In genomic region chrX:16303636-16304035, dm6 we compare ENCODE assay signal across 1 fruit fly cellular context.
TF ChIP-seq lines count a peak whose summit lies in the region.

CG3679 (plus strand) TSS chrX:16303870.

TF ChIP-seq in whole organism, embryonic, 481 proteins besides CTCF, POLR2A, EP300 and RAD21 (continued from another document and continues in another):
- TF ChIP-seq NK7.1 (GFP tag; optimal IDR thresholded peaks at IDR 0.05; lab: Kevin White, UChicago) (no peak), CG1233 (GFP tag; optimal IDR thresholded peaks at IDR 0.05; lab: Kevin White, UChicago) (no peak), lilli (GFP tag; optimal IDR thresholded peaks at IDR 0.05; lab: Kevin White, UChicago) (no peak), BtbVII (GFP tag; optimal IDR thresholded peaks at IDR 0.05; lab: Kevin White, UChicago) (no peak), CG18011 (GFP tag; optimal IDR thresholded peaks at IDR 0.05; lab: Kevin White, UChicago) (no peak), unc-4 (GFP tag; IDR thresholded peaks at IDR 0.05; lab: Robert Waterston, UW; ENCODE audit: partially characterized antibody) (peak; percentile 62; the same call in 1 of the 2 replicates), CG10543 (GFP tag; optimal IDR thresholded peaks at IDR 0.05; lab: Kevin White, UChicago) (no peak), H15 (GFP tag; IDR thresholded peaks at IDR 0.05; lab: Robert Waterston, UW) (no peak), org-1 (GFP tag; optimal IDR thresholded peaks at IDR 0.05; lab: Kevin White, UChicago) (no peak), Doc2 (GFP tag; IDR thresholded peaks at IDR 0.05; lab: Robert Waterston, UW) (no peak), CG12104 (GFP tag; optimal IDR thresholded peaks at IDR 0.05; lab: Kevin White, UChicago) (no peak), CG6654 (GFP tag; optimal IDR thresholded peaks at IDR 0.05; lab: Kevin White, UChicago) (no peak), CG6791 (GFP tag; IDR thresholded peaks at IDR 0.05; lab: Robert Waterston, UW; ENCODE audit: partially characterized antibody) (peak; percentile 82), danr (GFP tag; IDR thresholded peaks at IDR 0.05; lab: Robert Waterston, UW) (no peak), CG16863 (GFP tag; optimal IDR thresholded peaks at IDR 0.05; lab: Kevin White, UChicago) (no peak), Spps (tag; optimal IDR thresholded peaks at IDR 0.05; lab: Kevin White, UChicago) (no peak), CG10366 (GFP tag; IDR thresholded peaks at IDR 0.05; lab: Robert Waterston, UW) (no peak), sr (GFP tag; IDR thresholded peaks at IDR 0.05; lab: Robert Waterston, UW) (no peak), tll (GFP tag; optimal IDR thresholded peaks at IDR 0.05; lab: Kevin White, UChicago) (no peak), CG4820 (GFP tag; optimal IDR thresholded peaks at IDR 0.05; lab: Kevin White, UChicago) (no peak), CG7786 (GFP tag; optimal IDR thresholded peaks at IDR 0.05; lab: Kevin White, UChicago) (no peak), CG15269 (tag; optimal IDR thresholded peaks at IDR 0.05; lab: Kevin White, UChicago) (no peak), CG12744 (GFP tag; optimal IDR thresholded peaks at IDR 0.05; lab: Kevin White, UChicago) (no peak), ato (GFP tag; IDR thresholded peaks at IDR 0.05; lab: Robert Waterston, UW; ENCODE audit: partially characterized antibody) (no peak), Opbp (GFP tag; IDR thresholded peaks at IDR 0.05; lab: Robert Waterston, UW; ENCODE audit: partially characterized antibody) (peak; percentile 63; the same call in 2 of the 3 replicates), CG8478 (optimal IDR thresholded peaks at IDR 0.05; lab: Kevin White, UChicago) (no peak), mirr (GFP tag; optimal IDR thresholded peaks at IDR 0.05; lab: Kevin White, UChicago) (no peak), scrt (GFP tag; optimal IDR thresholded peaks at IDR 0.05; lab: Kevin White, UChicago) (no peak), fd3F (GFP tag; optimal IDR thresholded peaks at IDR 0.05; lab: Kevin White, UChicago) (no peak), pum (GFP tag; optimal IDR thresholded peaks at IDR 0.05; lab: Kevin White, UChicago) (no peak), bbx (GFP tag; IDR thresholded peaks at IDR 0.05; lab: Robert Waterston, UW; ENCODE audit: partially characterized antibody) (peak; percentile 76), gt (GFP tag; IDR thresholded peaks at IDR 0.05; lab: Robert Waterston, UW) (no peak), bcd (GFP tag; optimal IDR thresholded peaks at IDR 0.05; lab: Kevin White, UChicago) (no peak), Dek (tag; optimal IDR thresholded peaks at IDR 0.05; lab: Kevin White, UChicago) (no peak), ab (GFP tag; optimal IDR thresholded peaks at IDR 0.05; lab: Kevin White, UChicago) (no peak), CG3407 (GFP tag; optimal IDR thresholded peaks at IDR 0.05; lab: Kevin White, UChicago) (no peak), CG32532 (GFP tag; IDR thresholded peaks at IDR 0.05; lab: Robert Waterston, UW) (no peak), CG9817 (tag; optimal IDR thresholded peaks at IDR 0.05; lab: Kevin White, UChicago) (no peak), Six4 (GFP tag; optimal IDR thresholded peaks at IDR 0.05; lab: Kevin White, UChicago) (no peak), schlank (tag; optimal IDR thresholded peaks at IDR 0.05; lab: Kevin White, UChicago) (no peak), CG7839 (tag; optimal IDR thresholded peaks at IDR 0.05; lab: Kevin White, UChicago) (no peak), HmgZ (tag; optimal IDR thresholded peaks at IDR 0.05; lab: Kevin White, UChicago) (no peak), Dad (GFP tag; optimal IDR thresholded peaks at IDR 0.05; lab: Kevin White, UChicago) (no peak), CkIIα-i1 (GFP tag; IDR thresholded peaks at IDR 0.05; lab: Robert Waterston, UW) (no peak), pita (GFP tag; optimal IDR thresholded peaks at IDR 0.05; lab: Kevin White, UChicago) (no peak), CG6854 (GFP tag; optimal IDR thresholded peaks at IDR 0.05; lab: Kevin White, UChicago) (no peak), CG11456 (GFP tag; IDR thresholded peaks at IDR 0.05; lab: Robert Waterston, UW) (no peak), Neu2 (GFP tag; optimal IDR thresholded peaks at IDR 0.05; lab: Kevin White, UChicago; ENCODE audit: borderline replicate concordance) (no peak), Sox102F (GFP tag; optimal IDR thresholded peaks at IDR 0.05; lab: Kevin White, UChicago) (no peak), lab (GFP tag; optimal IDR thresholded peaks at IDR 0.05; lab: Kevin White, UChicago) (no peak), Dbx (GFP tag; IDR thresholded peaks at IDR 0.05; lab: Robert Waterston, UW) (no peak), CG4617 (GFP tag; optimal IDR thresholded peaks at IDR 0.05; lab: Kevin White, UChicago; ENCODE audit: borderline replicate concordance) (no peak), Lpt (GFP tag; optimal IDR thresholded peaks at IDR 0.05; lab: Kevin White, UChicago) (no peak), CG2889 (GFP tag; IDR thresholded peaks at IDR 0.05; lab: Robert Waterston, UW) (no peak), gem (tag; optimal IDR thresholded peaks at IDR 0.05; lab: Kevin White, UChicago) (no peak), zen2 (GFP tag; IDR thresholded peaks at IDR 0.05; lab: Robert Waterston, UW; ENCODE audit: partially characterized antibody) (peak; percentile 12; the same call in 1 of the 3 replicates), CG2202 (tag; optimal IDR thresholded peaks at IDR 0.05; lab: Kevin White, UChicago) (no peak), ro (GFP tag; IDR thresholded peaks at IDR 0.05; lab: Robert Waterston, UW) (no peak), CG31224 (GFP tag; IDR thresholded peaks at IDR 0.05; lab: Robert Waterston, UW) (no peak), Max (GFP tag; optimal IDR thresholded peaks at IDR 0.05; lab: Kevin White, UChicago) (no peak), Mes4 (GFP tag; optimal IDR thresholded peaks at IDR 0.05; lab: Kevin White, UChicago) (no peak), CG13424 (tag; optimal IDR thresholded peaks at IDR 0.05; lab: Kevin White, UChicago) (no peak), pzg (GFP tag; optimal IDR thresholded peaks at IDR 0.05; lab: Kevin White, UChicago) (peak; percentile 38), Ptx1 (GFP tag; IDR thresholded peaks at IDR 0.05; lab: Robert Waterston, UW) (no peak), CG9437 (GFP tag; optimal IDR thresholded peaks at IDR 0.05; lab: Kevin White, UChicago) (no peak), CG17186 (GFP tag; optimal IDR thresholded peaks at IDR 0.05; lab: Kevin White, UChicago) (no peak), grn (GFP tag; optimal IDR thresholded peaks at IDR 0.05; lab: Kevin White, UChicago) (no peak), cato (GFP tag; optimal IDR thresholded peaks at IDR 0.05; lab: Kevin White, UChicago; ENCODE audit: borderline replicate concordance) (no peak), Hmr (GFP tag; optimal IDR thresholded peaks at IDR 0.05; lab: Kevin White, UChicago) (no peak), cas (GFP tag; IDR thresholded peaks at IDR 0.05; lab: Robert Waterston, UW) (no peak), CG6813 (GFP tag; optimal IDR thresholded peaks at IDR 0.05; lab: Kevin White, UChicago) (no peak), CG6272 (GFP tag; IDR thresholded peaks at IDR 0.05; lab: Robert Waterston, UW) (no peak), nerfin-1 (tag; optimal IDR thresholded peaks at IDR 0.05; lab: Kevin White, UChicago) (no peak), CG9797 (GFP tag; optimal IDR thresholded peaks at IDR 0.05; lab: Kevin White, UChicago) (no peak), CG17568 (GFP tag; optimal IDR thresholded peaks at IDR 0.05; lab: Kevin White, UChicago) (no peak), Nf-YC (tag; optimal IDR thresholded peaks at IDR 0.05; lab: Kevin White, UChicago) (no peak), fd102C (GFP tag; optimal IDR thresholded peaks at IDR 0.05; lab: Kevin White, UChicago) (no peak), D (optimal IDR thresholded peaks at IDR 0.05; lab: Kevin White, UChicago) (no peak), D (GFP tag; optimal IDR thresholded peaks at IDR 0.05; lab: Kevin White, UChicago) (no peak), sd (tag; optimal IDR thresholded peaks at IDR 0.05; lab: Kevin White, UChicago) (no peak), CG10274 (GFP tag; optimal IDR thresholded peaks at IDR 0.05; lab: Kevin White, UChicago) (no peak), CG7745 (tag; optimal IDR thresholded peaks at IDR 0.05; lab: Kevin White, UChicago) (no peak), HLH54F (GFP tag; optimal IDR thresholded peaks at IDR 0.05; lab: Kevin White, UChicago) (no peak), nau (GFP tag; optimal IDR thresholded peaks at IDR 0.05; lab: Kevin White, UChicago) (no peak), onecut (GFP tag; IDR thresholded peaks at IDR 0.05; lab: Robert Waterston, UW) (no peak), kay (GFP tag; optimal IDR thresholded peaks at IDR 0.05; lab: Kevin White, UChicago) (no peak), CG12071 (GFP tag; optimal IDR thresholded peaks at IDR 0.05; lab: Kevin White, UChicago) (no peak), odd (GFP tag; optimal IDR thresholded peaks at IDR 0.05; lab: Kevin White, UChicago) (no peak), lmd (GFP tag; IDR thresholded peaks at IDR 0.05; lab: Robert Waterston, UW) (no peak), dysf (GFP tag; IDR thresholded peaks at IDR 0.05; lab: Robert Waterston, UW) (no peak), CG11696 (GFP tag; IDR thresholded peaks at IDR 0.05; lab: Robert Waterston, UW) (no peak), kni (GFP tag; optimal IDR thresholded peaks at IDR 0.05; lab: Kevin White, UChicago) (no peak), HLH4C (GFP tag; IDR thresholded peaks at IDR 0.05; lab: Robert Waterston, UW; ENCODE audit: partially characterized antibody) (peak; percentile 78), her (GFP tag; optimal IDR thresholded peaks at IDR 0.05; lab: Kevin White, UChicago) (no peak), Dref (GFP tag; IDR thresholded peaks at IDR 0.05; lab: Robert Waterston, UW) (peak; percentile 84), CG3163 (GFP tag; optimal IDR thresholded peaks at IDR 0.05; lab: Kevin White, UChicago) (no peak), knrl (GFP tag; IDR thresholded peaks at IDR 0.05; lab: Robert Waterston, UW; ENCODE audit: partially characterized antibody) (peak; percentile 60; the same call in 2 of the 3 replicates), Dp (GFP tag; optimal IDR thresholded peaks at IDR 0.05; lab: Kevin White, UChicago) (peak; percentile 74), CG9215 (GFP tag; IDR thresholded peaks at IDR 0.05; lab: Robert Waterston, UW) (no peak), Hand (GFP tag; optimal IDR thresholded peaks at IDR 0.05; lab: Kevin White, UChicago) (no peak), sna (GFP tag; IDR thresholded peaks at IDR 0.05; lab: Robert Waterston, UW; ENCODE audit: partially characterized antibody) (no peak), ERR (GFP tag; optimal IDR thresholded peaks at IDR 0.05; lab: Kevin White, UChicago) (no peak), exex (tag; optimal IDR thresholded peaks at IDR 0.05; lab: Kevin White, UChicago) (no peak), disco-r (GFP tag; optimal IDR thresholded peaks at IDR 0.05; lab: Kevin White, UChicago) (no peak), nom (GFP tag; optimal IDR thresholded peaks at IDR 0.05; lab: Kevin White, UChicago) (no peak), CG2712 (tag; optimal IDR thresholded peaks at IDR 0.05; lab: Kevin White, UChicago) (peak; percentile 58), BEAF-32 (GFP tag; optimal IDR thresholded peaks at IDR 0.05; lab: Kevin White, UChicago) (peak; percentile 59), CG1024 (GFP tag; IDR thresholded peaks at IDR 0.05; lab: Robert Waterston, UW) (0 out of 2 replicates have a peak, but pooled peaks have one; percentile 31), gro (GFP tag; optimal IDR thresholded peaks at IDR 0.05; lab: Kevin White, UChicago) (no peak), pb (GFP tag; optimal IDR thresholded peaks at IDR 0.05; lab: Kevin White, UChicago) (no peak), tup (GFP tag; optimal IDR thresholded peaks at IDR 0.05; lab: Kevin White, UChicago) (no peak), CG1792 (GFP tag; optimal IDR thresholded peaks at IDR 0.05; lab: Kevin White, UChicago) (no peak), ci (GFP tag; IDR thresholded peaks at IDR 0.05; lab: Robert Waterston, UW) (no peak), CG4282 (GFP tag; optimal IDR thresholded peaks at IDR 0.05; lab: Kevin White, UChicago) (no peak), C15 (GFP tag; IDR thresholded peaks at IDR 0.05; lab: Robert Waterston, UW) (no peak), CG34224 (GFP tag; IDR thresholded peaks at IDR 0.05; lab: Robert Waterston, UW; ENCODE audit: partially characterized antibody) (peak; percentile 66), run (tag; optimal IDR thresholded peaks at IDR 0.05; lab: Kevin White, UChicago) (no peak), CG10431 (GFP tag; optimal IDR thresholded peaks at IDR 0.05; lab: Kevin White, UChicago) (no peak), Rfx (GFP tag; IDR thresholded peaks at IDR 0.05; lab: Robert Waterston, UW) (no peak), hbn (GFP tag; IDR thresholded peaks at IDR 0.05; lab: Robert Waterston, UW; ENCODE audit: partially characterized antibody) (peak; percentile 58; the same call in 1 of the 2 replicates), Side (GFP tag; optimal IDR thresholded peaks at IDR 0.05; lab: Kevin White, UChicago) (no peak), pfk (GFP tag; optimal IDR thresholded peaks at IDR 0.05; lab: Kevin White, UChicago) (peak; percentile 21), slbo (GFP tag; IDR thresholded peaks at IDR 0.05; lab: Robert Waterston, UW) (no peak), en (GFP tag; optimal IDR thresholded peaks at IDR 0.05; lab: Kevin White, UChicago) (no peak), mld (GFP tag; IDR thresholded peaks at IDR 0.05; lab: Robert Waterston, UW; ENCODE audit: partially characterized antibody) (peak; percentile 65; the same call in 1 of the 3 replicates), CG10462 (GFP tag; optimal IDR thresholded peaks at IDR 0.05; lab: Kevin White, UChicago) (no peak), Atf6 (GFP tag; IDR thresholded peaks at IDR 0.05; lab: Robert Waterston, UW) (no peak), Aef1 (GFP tag; IDR thresholded peaks at IDR 0.05; lab: Robert Waterston, UW) (no peak), CG13894 (tag; optimal IDR thresholded peaks at IDR 0.05; lab: Kevin White, UChicago) (no peak), CG6683 (GFP tag; optimal IDR thresholded peaks at IDR 0.05; lab: Kevin White, UChicago) (no peak), CG15073 (GFP tag; optimal IDR thresholded peaks at IDR 0.05; lab: Kevin White, UChicago) (no peak), so (GFP tag; IDR thresholded peaks at IDR 0.05; lab: Robert Waterston, UW) (no peak), CG15696 (tag; optimal IDR thresholded peaks at IDR 0.05; lab: Kevin White, UChicago) (no peak), CG4854 (GFP tag; optimal IDR thresholded peaks at IDR 0.05; lab: Kevin White, UChicago) (no peak), CG10147 (GFP tag; optimal IDR thresholded peaks at IDR 0.05; lab: Kevin White, UChicago) (no peak), Fer2 (tag; optimal IDR thresholded peaks at IDR 0.05; lab: Kevin White, UChicago) (no peak), emc (GFP tag; optimal IDR thresholded peaks at IDR 0.05; lab: Kevin White, UChicago) (no peak), seq (GFP tag; IDR thresholded peaks at IDR 0.05; lab: Robert Waterston, UW) (no peak)
